Fruit fly (Drosophila melanogaster): ENCODE measurements around the gene SdhD.

SdhD gene

DNA sequence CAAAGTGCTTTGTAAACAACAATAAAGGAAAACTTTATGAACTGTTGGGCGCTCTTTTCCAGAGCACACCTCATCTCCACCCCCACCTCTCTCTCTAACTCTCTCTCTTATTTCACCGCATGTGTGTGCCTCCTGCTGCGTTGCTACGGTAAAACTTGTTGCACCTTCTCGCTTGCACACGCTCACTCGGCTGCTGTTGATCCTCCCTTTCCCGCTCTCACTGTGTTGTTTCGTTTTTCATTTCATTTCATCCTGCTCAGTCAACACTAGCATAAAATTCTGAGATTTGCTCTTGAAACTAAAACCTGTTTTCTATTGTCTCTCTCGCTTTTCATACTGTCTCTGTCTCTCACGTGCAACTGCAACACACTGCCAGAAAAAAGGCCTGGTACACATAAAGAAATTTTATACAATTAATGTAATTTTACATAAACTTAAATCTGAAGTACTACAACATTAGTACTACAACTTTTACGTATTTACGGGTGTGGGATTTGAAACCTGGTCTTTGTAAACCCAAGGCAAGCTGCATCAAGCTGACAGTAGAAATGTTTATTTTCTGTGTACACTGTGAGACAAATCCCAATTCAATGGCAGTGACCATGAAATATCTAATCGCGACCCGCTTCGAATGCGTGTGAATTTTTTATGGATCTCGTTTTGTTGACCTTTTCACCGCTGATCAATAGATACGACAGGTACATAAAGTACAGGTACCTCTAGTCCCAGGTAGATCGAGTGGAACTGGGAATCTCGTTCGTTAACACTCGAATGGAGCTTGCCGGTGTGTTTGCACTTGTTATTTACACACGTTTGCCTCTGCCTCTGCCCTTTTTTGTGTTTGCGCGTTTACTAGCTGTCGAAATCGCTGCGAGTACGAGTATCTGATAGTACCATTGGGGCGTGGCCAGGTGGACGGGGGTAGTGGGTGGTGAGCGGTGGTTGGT, 22.3 kb upstream of the SdhD start (continued):
- TF ChIP-seq sd (tag; optimal IDR thresholded peaks at IDR 0.05), result peak; percentile 48
- peak; percentile 77 for TF ChIP-seq sug (tag; optimal IDR thresholded peaks at IDR 0.05)
- TF ChIP-seq salm (tag; optimal IDR thresholded peaks at IDR 0.05), result peak; percentile 58
- peak; percentile 81 for TF ChIP-seq cwo (GFP tag; optimal IDR thresholded peaks at IDR 0.05)
- TF ChIP-seq CG6765 (GFP tag; optimal IDR thresholded peaks at IDR 0.05), result peak; percentile 78
- peak; percentile 84 for TF ChIP-seq CG4730 (GFP tag; IDR thresholded peaks at IDR 0.05)
- TF ChIP-seq eve (GFP tag; optimal IDR thresholded peaks at IDR 0.05), result peak in 1 of 2 experiments; percentile 77
- TF ChIP-seq knrl (GFP tag; IDR thresholded peaks at IDR 0.05; ENCODE audit: partially characterized antibody), result no peak
- TF ChIP-seq Fer1 (GFP tag; optimal IDR thresholded peaks at IDR 0.05), result peak; percentile 84
- TF ChIP-seq Mrtf (GFP tag; IDR thresholded peaks at IDR 0.05), result peak; percentile 59; the same call in 2 of the 3 replicates
- 0 out of 2 replicates have a peak, but pooled peaks have one; percentile 38 for TF ChIP-seq sna (GFP tag; IDR thresholded peaks at IDR 0.05; ENCODE audit: partially characterized antibody)
- peak; percentile 16; the same call in 1 of the 3 replicates for TF ChIP-seq sr (GFP tag; IDR thresholded peaks at IDR 0.05)
- peak in 1 of 3 experiments; percentile 97 for TF ChIP-seq lola (GFP tag; optimal IDR thresholded peaks at IDR 0.05)
- no peak for TF ChIP-seq Sin3A (optimal IDR thresholded peaks at IDR 0.05)
- peak; percentile 83 for TF ChIP-seq wek (GFP tag; optimal IDR thresholded peaks at IDR 0.05)
- peak; percentile 91 for TF ChIP-seq D19A (tag; optimal IDR thresholded peaks at IDR 0.05)
- no peak for TF ChIP-seq unc-4 (GFP tag; IDR thresholded peaks at IDR 0.05; ENCODE audit: partially characterized antibody)
- TF ChIP-seq her (GFP tag; optimal IDR thresholded peaks at IDR 0.05), result peak; percentile 50
- TF ChIP-seq cad (GFP tag; optimal IDR thresholded peaks at IDR 0.05), result peak; percentile 11
- TF ChIP-seq Oaz (GFP tag; IDR thresholded peaks at IDR 0.05), result no peak
- TF ChIP-seq ttk (GFP tag; IDR thresholded peaks at IDR 0.05), result peak; percentile 70
- TF ChIP-seq CG12391 (tag; optimal IDR thresholded peaks at IDR 0.05), result peak; percentile 94
- peak; percentile 66 for TF ChIP-seq Vsx1 (GFP tag; optimal IDR thresholded peaks at IDR 0.05)
- peak; percentile 96 for TF ChIP-seq CG2712 (tag; optimal IDR thresholded peaks at IDR 0.05)
- peak; percentile 71 for TF ChIP-seq CG15073 (GFP tag; optimal IDR thresholded peaks at IDR 0.05)
- peak; percentile 75 for TF ChIP-seq CG11398 (GFP tag; optimal IDR thresholded peaks at IDR 0.05)
- TF ChIP-seq Deaf1 (tag; optimal IDR thresholded peaks at IDR 0.05), result peak; percentile 56
- TF ChIP-seq CG11723 (GFP tag; optimal IDR thresholded peaks at IDR 0.05), result peak; percentile 79
- TF ChIP-seq CG7372 (GFP tag; IDR thresholded peaks at IDR 0.05), result peak; percentile 62; the same call in 1 of the 2 replicates
- TF ChIP-seq bab2 (GFP tag; optimal IDR thresholded peaks at IDR 0.05), result peak; percentile 78
- TF ChIP-seq nerfin-1 (tag; optimal IDR thresholded peaks at IDR 0.05), result peak; percentile 82
- peak; percentile 85 for TF ChIP-seq Hey (tag; optimal IDR thresholded peaks at IDR 0.05)
- peak; percentile 54 for TF ChIP-seq Jarid2 (GFP tag; optimal IDR thresholded peaks at IDR 0.05)
- TF ChIP-seq CG6683 (GFP tag; optimal IDR thresholded peaks at IDR 0.05), result peak; percentile 79
- peak; percentile 80 for TF ChIP-seq CG18599 (GFP tag; optimal IDR thresholded peaks at IDR 0.05)
- TF ChIP-seq trh (GFP tag; optimal IDR thresholded peaks at IDR 0.05), result peak; percentile 75
- TF ChIP-seq CG10654 (GFP tag; optimal IDR thresholded peaks at IDR 0.05), result peak; percentile 76
- TF ChIP-seq run (tag; optimal IDR thresholded peaks at IDR 0.05), result peak; percentile 70
- TF ChIP-seq ara (GFP tag; IDR thresholded peaks at IDR 0.05), result peak; percentile 93
- TF ChIP-seq pita (GFP tag; optimal IDR thresholded peaks at IDR 0.05), result no peak
- peak; percentile 83 for TF ChIP-seq CG7357 (GFP tag; IDR thresholded peaks at IDR 0.05)
- TF ChIP-seq CG9215 (GFP tag; IDR thresholded peaks at IDR 0.05), result peak; percentile 50
- peak; percentile 83 for TF ChIP-seq CG9437 (GFP tag; optimal IDR thresholded peaks at IDR 0.05)
- peak; percentile 95 for TF ChIP-seq HLHmδ (GFP tag; optimal IDR thresholded peaks at IDR 0.05)
- TF ChIP-seq odd (GFP tag; optimal IDR thresholded peaks at IDR 0.05), result peak; percentile 88
- peak; percentile 72 for TF ChIP-seq CG4707 (GFP tag; optimal IDR thresholded peaks at IDR 0.05)
- TF ChIP-seq CG8359 (GFP tag; optimal IDR thresholded peaks at IDR 0.05; ENCODE audit: borderline replicate concordance), result peak; percentile 81

Measured in whole organism, embryonic.